Worm (Caenorhabditis elegans) whole organism, mixed stage, embryonic: ENCODE data around the gene his-38.

Experiments used
- M03D4.4 ChIP-seq: sonication (generic microtip); optimal IDR thresholded peaks from 2 replicates; lab custom pipeline; 2017; ENCODE audit warnings: mild to moderate bottlenecking, missing genetic modification characterization, missing compliant biosample characterization
- elt-3 ChIP-seq: fragments of 150-350 bp; optimal IDR thresholded peaks from 2 replicates; lab custom pipeline; 2014; ENCODE audit warnings: missing biosample characterization, missing genetic modification characterization
- mls-2 ChIP-seq: sonication (generic microtip); optimal IDR thresholded peaks from 2 replicates; lab custom pipeline; 2016; ENCODE audit warnings: mild to moderate bottlenecking, missing genetic modification characterization, moderate library complexity, missing compliant biosample characterization
- pha-4 ChIP-seq: fragments of 150-350 bp; optimal IDR thresholded peaks from 2 replicates; lab custom pipeline; 2018; ENCODE audit warnings: missing biosample characterization, missing genetic modification reagents, missing genetic modification characterization
- sptf-1 ChIP-seq: sonication (generic microtip); optimal IDR thresholded peaks from 2 replicates; lab custom pipeline; 2017; ENCODE audit warnings: mild to moderate bottlenecking, missing genetic modification characterization, moderate library complexity, missing compliant biosample characterization
- unc-120 ChIP-seq: sonication (generic microtip); optimal IDR thresholded peaks from 2 replicates; lab custom pipeline; 2017; ENCODE audit warnings: missing genetic modification characterization, missing compliant biosample characterization; ENCODE audit not compliant: poor library complexity, severe bottlenecking
- unc-62 ChIP-seq: fragments of 150-350 bp; optimal IDR thresholded peaks from 2 replicates; lab custom pipeline; 2014; ENCODE audit warnings: missing biosample characterization, missing genetic modification reagents, missing genetic modification characterization
- zip-8 ChIP-seq: fragments of 150-350 bp; optimal IDR thresholded peaks from 2 replicates; lab custom pipeline; 2014; ENCODE audit warnings: missing biosample characterization, missing genetic modification characterization

DNA sequence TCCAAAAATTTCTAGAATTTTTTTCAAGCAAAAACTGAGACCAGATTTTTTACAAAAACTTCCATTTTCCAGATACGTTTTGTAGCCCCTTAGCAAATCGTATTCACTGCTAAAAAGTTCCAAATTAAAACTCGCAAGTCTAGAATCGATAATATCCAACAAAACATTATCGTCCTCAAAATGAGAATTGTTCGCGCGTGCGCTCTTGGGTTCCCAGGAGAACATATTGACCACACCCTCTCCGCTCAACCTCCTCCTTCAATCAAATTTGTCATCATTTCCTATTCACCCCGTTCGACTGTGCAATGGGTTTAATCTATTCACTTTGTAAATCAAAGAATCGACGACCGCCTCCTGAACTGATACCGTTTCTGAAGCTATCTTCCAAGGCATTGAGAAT, 2.2 kb upstream of the his-38 start:
- TF ChIP-seq sptf-1 (no peak), M03D4.4 (tag; lab: Kevin White, UChicago) (no peak), pha-4 (no peak), unc-62 (GFP tag; lab: Kevin White, UChicago) (no peak), mls-2 (no peak), unc-120 (tag; lab: Kevin White, UChicago) (no peak), elt-3 (tag; lab: Kevin White, UChicago) (no peak), zip-8 (tag; lab: Kevin White, UChicago) (no peak)
